Worm (Caenorhabditis elegans) whole organism, L4 larva: ENCODE measurements around the gene C50B6.7.

Experiments used
- F10B5.3 ChIP-seq: sonication (generic microtip); optimal IDR thresholded peaks from 2 replicates; lab custom pipeline; 2016; ENCODE audit warnings: mild to moderate bottlenecking, missing genetic modification characterization, missing compliant biosample characterization
- F37D6.2 ChIP-seq: sonication (generic microtip); optimal IDR thresholded peaks from 2 replicates; lab custom pipeline; 2016; ENCODE audit warnings: mild to moderate bottlenecking, missing genetic modification characterization, missing compliant biosample characterization
- F44E2.7 ChIP-seq: fragments of 200-800 bp; sonication (Bioruptor generic); IDR thresholded peaks from 2 replicates; pipeline ENCODE4 v2.1.2; 2022; ENCODE audit warnings: missing genetic modification characterization, missing compliant biosample characterization
- F49E8.2 ChIP-seq: sonication (generic microtip); optimal IDR thresholded peaks from 2 replicates; lab custom pipeline; 2016; ENCODE audit warnings: missing compliant biosample characterization, mild to moderate bottlenecking, missing genetic modification characterization, borderline replicate concordance
- T20F7.1 ChIP-seq: fragments of 200-800 bp; sonication (Bioruptor generic); optimal IDR thresholded peaks from 2 replicates; lab custom pipeline; 2018; ENCODE audit warnings: mild to moderate bottlenecking, missing genetic modification characterization, missing compliant biosample characterization
- T26A8.4 ChIP-seq: fragments of 200-800 bp; sonication (Bioruptor generic); IDR thresholded peaks from 2 replicates; pipeline ENCODE4 v1.3.6; 2022; ENCODE audit warnings: missing genetic modification characterization, missing compliant biosample characterization
- Y48G9A.11 ChIP-seq: fragments of 200-800 bp; sonication (Bioruptor generic); IDR thresholded peaks from 2 replicates; pipeline ENCODE4 v1.3.6; 2022; ENCODE audit warnings: missing genetic modification reagents, missing genetic modification characterization, missing compliant biosample characterization
- ZK546.5 ChIP-seq, 2 experiments: sonication (generic microtip); optimal IDR thresholded peaks; 2 replicates each; lab custom pipeline; 2017; ENCODE audit warnings: missing biosample characterization in 2 of 2, missing genetic modification characterization in 2 of 2
- aha-1 ChIP-seq: fragments of 150-350 bp; peaks from one replicate; lab custom pipeline; 2014; ENCODE audit warnings: missing biosample characterization, missing genetic modification characterization
- ama-1 ChIP-seq: fragments of 150-350 bp; optimal IDR thresholded peaks from 2 replicates; lab custom pipeline; 2014; ENCODE audit warnings: inconsistent platforms, mixed read lengths
- ceh-28 ChIP-seq: fragments of 150-350 bp; optimal IDR thresholded peaks from 2 replicates; lab custom pipeline; 2014; ENCODE audit warnings: missing biosample characterization, missing genetic modification reagents, missing genetic modification characterization
- ceh-82 ChIP-seq: sonication (generic microtip); optimal IDR thresholded peaks from 2 replicates; lab custom pipeline; 2017; ENCODE audit warnings: missing biosample characterization, missing genetic modification characterization
- daf-16 ChIP-seq, 3 experiments: sonication (generic microtip); optimal IDR thresholded peaks; 2 replicates each; lab custom pipeline; 2016 to 2017; ENCODE audit warnings: missing genetic modification characterization in 3 of 3, missing genetic modification reagents in 3 of 3, mild to moderate bottlenecking in 2 of 3, missing compliant biosample characterization in 2 of 3, missing biosample characterization in 1 of 3, moderate library complexity in 1 of 3
- daf-19 ChIP-seq: fragments of 200-800 bp; sonication (Bioruptor generic); conservative IDR thresholded peaks from 2 replicates; pipeline ENCODE4 v1.3.6; 2022; ENCODE audit warnings: missing genetic modification characterization, missing compliant biosample characterization
- daf-8 ChIP-seq: fragments of 200-800 bp; sonication (Bioruptor generic); IDR thresholded peaks from 2 replicates; pipeline ENCODE4 v1.3.6; 2022; ENCODE audit warnings: missing genetic modification characterization, missing compliant biosample characterization
- dmd-8 ChIP-seq: fragments of 200-800 bp; sonication (Bioruptor generic); IDR thresholded peaks from 2 replicates; pipeline ENCODE4 v1.3.6; 2022; ENCODE audit warnings: missing genetic modification characterization, missing compliant biosample characterization
- dmd-9 ChIP-seq: fragments of 200-800 bp; sonication (Bioruptor generic); IDR thresholded peaks from 2 replicates; pipeline ENCODE4 v1.3.6; 2022; ENCODE audit warnings: missing genetic modification reagents, missing genetic modification characterization, missing compliant biosample characterization
- dve-1 ChIP-seq: sonication (generic microtip); optimal IDR thresholded peaks from 2 replicates; lab custom pipeline; 2017; ENCODE audit warnings: antibody characterized with exemption, mild to moderate bottlenecking, missing genetic modification characterization, missing compliant biosample characterization; ENCODE audit not compliant: insufficient read depth
- egl-43 ChIP-seq: fragments of 200-800 bp; sonication (Bioruptor generic); IDR thresholded peaks from 2 replicates; pipeline ENCODE4 v1.3.6; 2022; ENCODE audit warnings: missing genetic modification reagents, missing genetic modification characterization, missing compliant biosample characterization
- gei-8 ChIP-seq: fragments of 200-800 bp; sonication (Bioruptor generic); optimal IDR thresholded peaks from 2 replicates; lab custom pipeline; 2018; ENCODE audit warnings: mild to moderate bottlenecking, missing genetic modification characterization, missing compliant biosample characterization
- hif-1 ChIP-seq, 2 experiments: sonication (generic microtip); optimal IDR thresholded peaks; 2 replicates each; lab custom pipeline; 2016 to 2017; ENCODE audit warnings: missing compliant biosample characterization in 2 of 2, missing genetic modification characterization in 2 of 2, missing genetic modification reagents in 2 of 2, missing genotype in 2 of 2, mild to moderate bottlenecking in 1 of 2
- hlh-11 ChIP-seq: fragments of 200-800 bp; sonication (Bioruptor generic); optimal IDR thresholded peaks from 2 replicates; lab custom pipeline; 2018; ENCODE audit warnings: mild to moderate bottlenecking, missing genetic modification characterization, missing compliant biosample characterization
- lin-1 ChIP-seq: fragments of 200-800 bp; sonication (Bioruptor generic); IDR thresholded peaks from 2 replicates; pipeline ENCODE4 v1.3.6; 2022; ENCODE audit warnings: missing genetic modification reagents, missing genetic modification characterization, missing compliant biosample characterization
- lin-15B ChIP-seq: fragments of 150-350 bp; sonication (generic microtip); optimal IDR thresholded peaks from 3 replicates; lab custom pipeline; 2014; ENCODE audit warnings: missing biosample characterization, missing genetic modification characterization
- lin-29 ChIP-seq: fragments of 200-800 bp; sonication (Bioruptor generic); IDR thresholded peaks from 2 replicates; pipeline ENCODE4 v1.3.6; 2022; ENCODE audit warnings: missing genetic modification reagents, missing genetic modification characterization, missing compliant biosample characterization
- lin-38 ChIP-seq: fragments of 200-800 bp; sonication (Bioruptor generic); IDR thresholded peaks from 2 replicates; pipeline ENCODE4 v1.3.6; 2022; ENCODE audit warnings: missing genetic modification reagents, missing genetic modification characterization, missing compliant biosample characterization
- lin-39 ChIP-seq: fragments of 150-350 bp; optimal IDR thresholded peaks from 2 replicates; lab custom pipeline; 2014; ENCODE audit warnings: missing biosample characterization, missing genetic modification reagents, missing genetic modification characterization
- lsy-2 ChIP-seq, 2 experiments: fragments of 150-350 bp in 1 of 2; sonication (generic microtip) in 1 of 2; optimal IDR thresholded peaks; 2 replicates each; lab custom pipeline; 2014 to 2017; ENCODE audit warnings: missing biosample characterization in 2 of 2, missing genetic modification characterization in 2 of 2
- madf-5 ChIP-seq, 2 experiments: fragments of 200-800 bp; sonication (Bioruptor generic); IDR thresholded peaks; 2 replicates each; pipeline ENCODE4 v1.3.6; 2022; ENCODE audit warnings: missing compliant biosample characterization in 2 of 2, missing genetic modification characterization in 2 of 2
- madf-9 ChIP-seq: fragments of 200-800 bp; sonication (Bioruptor generic); conservative IDR thresholded peaks from 2 replicates; pipeline ENCODE4 v1.3.6; 2022; ENCODE audit warnings: missing genetic modification reagents, missing genetic modification characterization, missing compliant biosample characterization
- mdl-1 ChIP-seq, 2 experiments: fragments of 150-350 bp in 1 of 2; sonication (generic microtip) in 1 of 2; optimal IDR thresholded peaks; 2 replicates each; lab custom pipeline; 2014 to 2017; ENCODE audit warnings: missing biosample characterization in 2 of 2, missing genetic modification characterization in 2 of 2
- mdt-29 ChIP-seq: fragments of 200-800 bp; sonication (Bioruptor generic); IDR thresholded peaks from 2 replicates; pipeline ENCODE4 v1.3.6; 2022; ENCODE audit warnings: missing genetic modification reagents, missing genetic modification characterization, missing compliant biosample characterization
- mxl-3 ChIP-seq: fragments of 200-800 bp; sonication (Bioruptor generic); optimal IDR thresholded peaks from 2 replicates; lab custom pipeline; 2018; ENCODE audit warnings: mild to moderate bottlenecking, missing genetic modification characterization, missing compliant biosample characterization
- nhr-11 ChIP-seq: fragments of 150-350 bp; optimal IDR thresholded peaks from 2 replicates; lab custom pipeline; 2014; ENCODE audit warnings: missing biosample characterization, missing genetic modification characterization
- nhr-28 ChIP-seq: fragments of 150-350 bp; optimal IDR thresholded peaks from 2 replicates; lab custom pipeline; 2014; ENCODE audit warnings: missing biosample characterization, missing genetic modification characterization
- nhr-48 ChIP-seq: sonication (generic microtip); optimal IDR thresholded peaks from 2 replicates; lab custom pipeline; 2016; ENCODE audit warnings: mild to moderate bottlenecking, missing genetic modification characterization, missing compliant biosample characterization
- nhr-6 ChIP-seq: fragments of 150-350 bp; optimal IDR thresholded peaks from 2 replicates; lab custom pipeline; 2014; ENCODE audit warnings: missing biosample characterization, missing genetic modification characterization
- nhr-76 ChIP-seq: fragments of 150-350 bp; optimal IDR thresholded peaks from 2 replicates; lab custom pipeline; 2014; ENCODE audit warnings: missing biosample characterization, missing genetic modification characterization
- nhr-77 ChIP-seq: fragments of 150-350 bp; optimal IDR thresholded peaks from 2 replicates; lab custom pipeline; 2014; ENCODE audit warnings: missing biosample characterization, missing genetic modification characterization
- pha-4 ChIP-seq, 2 experiments: fragments of 150-350 bp in 1 of 2; fragments of 200-800 bp in 1 of 2; sonication (Bioruptor generic) in 1 of 2; IDR thresholded peaks in 1 of 2; optimal IDR thresholded peaks in 1 of 2; 2 replicates each; pipeline versions ENCODE4 v1.3.6 to Lab custom; 2014 to 2022; ENCODE audit warnings: missing genetic modification characterization in 2 of 2, missing genetic modification reagents in 2 of 2, missing biosample characterization in 1 of 2, missing compliant biosample characterization in 1 of 2
- php-3 ChIP-seq: fragments of 200-800 bp; sonication (Bioruptor generic); IDR thresholded peaks from 2 replicates; pipeline ENCODE4 v1.3.6; 2022; ENCODE audit warnings: missing genetic modification reagents, missing genetic modification characterization, missing compliant biosample characterization
- set-16 ChIP-seq: fragments of 200-800 bp; sonication (Bioruptor generic); IDR thresholded peaks from 2 replicates; pipeline ENCODE4 v1.3.6; 2022; ENCODE audit warnings: missing genetic modification reagents, missing genetic modification characterization, missing compliant biosample characterization
- snpc-1.2 ChIP-seq: fragments of 200-800 bp; sonication (Bioruptor generic); IDR thresholded peaks from 2 replicates; pipeline ENCODE4 v1.3.6; 2022; ENCODE audit warnings: missing genetic modification reagents, missing genetic modification characterization, missing compliant biosample characterization
- spr-1 ChIP-seq: sonication (generic microtip); optimal IDR thresholded peaks from 2 replicates; lab custom pipeline; 2016; ENCODE audit warnings: mild to moderate bottlenecking, missing genetic modification characterization, missing compliant biosample characterization
- tag-97 ChIP-seq: fragments of 200-800 bp; sonication (Bioruptor generic); IDR thresholded peaks from 2 replicates; pipeline ENCODE4 v1.3.6; 2022; ENCODE audit warnings: missing genetic modification characterization, missing compliant biosample characterization
- unc-130 ChIP-seq: sonication (generic microtip); optimal IDR thresholded peaks from 2 replicates; lab custom pipeline; 2016; ENCODE audit warnings: missing genetic modification reagents, missing genetic modification characterization, missing compliant biosample characterization
- unc-39 ChIP-seq: sonication (generic microtip); optimal IDR thresholded peaks from 2 replicates; lab custom pipeline; 2017; ENCODE audit warnings: missing biosample characterization, missing genetic modification characterization
- unc-62 ChIP-seq, 3 experiments: fragments of 150-350 bp in 1 of 3; sonication (generic microtip); optimal IDR thresholded peaks in 2 of 3; peaks in 1 of 3; 1 replicate in 1 of 3; 2 replicates in 2 of 3; lab custom pipeline; 2014 to 2017; ENCODE audit warnings: missing biosample characterization in 3 of 3, missing genetic modification characterization in 3 of 3, missing genetic modification reagents in 3 of 3, missing genotype in 1 of 3
- zip-2 ChIP-seq: fragments of 150-350 bp; optimal IDR thresholded peaks from 2 replicates; lab custom pipeline; 2014; ENCODE audit warnings: missing biosample characterization, missing genetic modification characterization

C50B6.7 gene

ce11 chrV:13324933-13325760, at the start of gene C50B6.7:
TSS of gene C50B6.7 (minus strand) at chrV:13324983.
- TF ChIP-seq unc-130 (no peak), mdl-1 (tag; optimal IDR thresholded peaks at IDR 0.05; lab: Kevin White, UChicago) (no peak), spr-1 (tag; lab: Kevin White, UChicago) (no peak), ceh-28 (tag; lab: Kevin White, UChicago) (no peak), dve-1 (tag; lab: Kevin White, UChicago) (peak; percentile 11), aha-1 (tag; lab: Kevin White, UChicago) (peak; percentile 56), lin-38 (GFP tag; lab: Robert Waterston, UW) (no peak), nhr-28 (tag; lab: Kevin White, UChicago) (peak; percentile 2), T20F7.1 (GFP tag; lab: Kevin White, UChicago) (no peak), daf-8 (GFP tag; lab: Robert Waterston, UW) (no peak), nhr-77 (tag; lab: Kevin White, UChicago) (no peak), ZK546.5 (tag; optimal IDR thresholded peaks at IDR 0.05; lab: Kevin White, UChicago) (no peak), unc-39 (tag; lab: Kevin White, UChicago) (no peak), hif-1 (tag; optimal IDR thresholded peaks at IDR 0.05; lab: Kevin White, UChicago) (no peak), lin-39 (tag; lab: Kevin White, UChicago) (no peak), nhr-48 (peak; percentile 9), dmd-9 (GFP tag; lab: Robert Waterston, UW) (no peak), T26A8.4 (GFP tag; lab: Robert Waterston, UW) (no peak), Y48G9A.11 (no peak), egl-43 (GFP tag; lab: Robert Waterston, UW) (no peak), madf-5 (GFP tag; IDR thresholded peaks at IDR 0.05; lab: Robert Waterston, UW) (no peak), unc-62 (GFP tag; optimal IDR thresholded peaks at IDR 0.05 in 1 of 2; lab: Kevin White, UChicago) (peak in 1 of 2 experiments; percentile 3), unc-62 (tag; optimal IDR thresholded peaks at IDR 0.05; lab: Kevin White, UChicago) (no peak), lsy-2 (tag; optimal IDR thresholded peaks at IDR 0.05; lab: Kevin White, UChicago) (no peak), php-3 (GFP tag; lab: Robert Waterston, UW) (peak; percentile 90), snpc-1.2 (no peak), lin-1 (GFP tag; lab: Robert Waterston, UW) (no peak), F44E2.7 (GFP tag; lab: Robert Waterston, UW) (no peak), F10B5.3 (tag; lab: Kevin White, UChicago) (no peak), nhr-6 (no peak), lin-15B (tag; lab: Kevin White, UChicago) (no peak), dmd-8 (no peak), tag-97 (GFP tag; lab: Robert Waterston, UW) (no peak), pha-4 (GFP tag; IDR thresholded peaks at IDR 0.05; lab: Robert Waterston, UW) (no peak), pha-4 (tag; optimal IDR thresholded peaks at IDR 0.05; lab: Kevin White, UChicago) (no peak), nhr-11 (tag; lab: Kevin White, UChicago) (no peak), lin-29 (GFP tag; lab: Robert Waterston, UW) (no peak), mxl-3 (no peak), mdt-29 (GFP tag; lab: Robert Waterston, UW) (no peak), daf-16 (GFP tag; optimal IDR thresholded peaks at IDR 0.05; lab: Kevin White, UChicago) (no peak), daf-16 (tag; optimal IDR thresholded peaks at IDR 0.05; lab: Kevin White, UChicago) (peak; percentile 52), zip-2 (tag; lab: Kevin White, UChicago) (no peak), ceh-82 (tag; lab: Kevin White, UChicago) (no peak), gei-8 (GFP tag; lab: Kevin White, UChicago) (no peak), F37D6.2 (tag; lab: Kevin White, UChicago) (no peak), nhr-76 (tag; lab: Kevin White, UChicago) (no peak), F49E8.2 (tag; lab: Kevin White, UChicago) (no peak), hlh-11 (tag; lab: Kevin White, UChicago) (no peak), ama-1 (lab: Kevin White, UChicago) (no peak), set-16 (GFP tag; lab: Robert Waterston, UW) (no peak), daf-19 (GFP tag; lab: Robert Waterston, UW) (no peak), madf-9 (no peak)
